Worm (Caenorhabditis elegans) whole organism, L3 larva: ENCODE data around the gene str-108.

Source experiments
- ceh-82 ChIP-seq: fragments of 150-350 bp; optimal IDR thresholded peaks from 2 replicates; lab custom pipeline; 2014; ENCODE audit warnings: missing biosample characterization, missing genetic modification characterization
- ceh-9 ChIP-seq: sonication (generic microtip); optimal IDR thresholded peaks from 2 replicates; lab custom pipeline; 2018; ENCODE audit warnings: missing biosample characterization, missing genetic modification characterization
- egl-27 ChIP-seq: sonication (generic microtip); optimal IDR thresholded peaks from 4 replicates; lab custom pipeline; 2017; ENCODE audit warnings: missing biosample characterization, missing genetic modification reagents, missing genetic modification characterization
- eor-1 ChIP-seq, 2 experiments: fragments of 150-350 bp; optimal IDR thresholded peaks; 2 replicates each; lab custom pipeline; 2014 to 2018; ENCODE audit warnings: missing biosample characterization in 2 of 2, missing genetic modification characterization in 2 of 2
- fos-1 ChIP-seq: fragments of 150-350 bp; optimal IDR thresholded peaks from 2 replicates; lab custom pipeline; 2014; ENCODE audit warnings: missing biosample characterization, missing genetic modification characterization
- mdl-1 ChIP-seq: fragments of 150-350 bp; optimal IDR thresholded peaks from 2 replicates; lab custom pipeline; 2014; ENCODE audit warnings: missing biosample characterization, missing genetic modification characterization
- nhr-11 ChIP-seq: fragments of 150-350 bp; optimal IDR thresholded peaks from 2 replicates; lab custom pipeline; 2014; ENCODE audit warnings: missing biosample characterization, missing genetic modification characterization
- nhr-12 ChIP-seq: fragments of 150-350 bp; optimal IDR thresholded peaks from 2 replicates; lab custom pipeline; 2014; ENCODE audit warnings: missing biosample characterization, missing genetic modification characterization
- nhr-23 ChIP-seq: fragments of 150-350 bp; optimal IDR thresholded peaks from 2 replicates; lab custom pipeline; 2014; ENCODE audit warnings: missing biosample characterization, missing genetic modification reagents, missing genetic modification characterization
- nhr-76 ChIP-seq: fragments of 150-350 bp; sonication (generic microtip); optimal IDR thresholded peaks from 5 replicates; lab custom pipeline; 2014; ENCODE audit warnings: missing biosample characterization, missing genetic modification characterization
- pqm-1 ChIP-seq: fragments of 150-350 bp; optimal IDR thresholded peaks from 2 replicates; lab custom pipeline; 2017; ENCODE audit warnings: missing biosample characterization, missing genetic modification characterization, inconsistent platforms
- snpc-4 ChIP-seq: fragments of 150-350 bp; optimal IDR thresholded peaks from 2 replicates; lab custom pipeline; 2014; ENCODE audit warnings: missing biosample characterization, missing genetic modification characterization
- zag-1 ChIP-seq: fragments of 150-350 bp; optimal IDR thresholded peaks from 2 replicates; lab custom pipeline; 2014; ENCODE audit warnings: missing biosample characterization, missing genetic modification characterization
- ztf-11 ChIP-seq: fragments of 150-350 bp; optimal IDR thresholded peaks from 2 replicates; lab custom pipeline; 2014; ENCODE audit warnings: missing biosample characterization, missing genetic modification characterization

DNA sequence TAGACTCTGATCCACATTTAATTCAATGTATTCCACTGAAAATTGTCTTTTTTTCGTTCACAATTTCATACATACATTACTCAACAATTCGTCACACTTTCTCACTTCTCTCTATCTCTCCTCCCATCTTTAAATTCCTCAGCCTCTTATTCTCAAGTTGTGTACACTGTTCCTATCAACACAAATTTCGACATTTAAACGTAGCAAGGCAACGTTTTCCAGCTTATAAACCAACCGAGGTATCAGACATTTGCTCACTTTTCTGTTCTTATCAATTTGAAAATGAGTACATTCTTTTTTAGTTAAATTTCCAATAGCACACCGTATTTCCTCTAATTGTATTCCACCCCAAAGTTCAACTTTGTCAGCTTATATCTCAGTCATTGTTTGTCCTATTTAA, 45.1 kb upstream of the str-108 start, which contains the start of gene skr-3:
- TF ChIP-seq nhr-23 (no peak), fos-1 (no peak), egl-27 (tag; lab: Kevin White, UChicago) (no peak), snpc-4 (no peak), nhr-11 (tag; lab: Kevin White, UChicago) (no peak), eor-1 (tag; optimal IDR thresholded peaks at IDR 0.05; lab: Kevin White, UChicago) (no peak), nhr-12 (tag; lab: Kevin White, UChicago) (no peak), ztf-11 (tag; lab: Kevin White, UChicago) (no peak), ceh-82 (tag; lab: Kevin White, UChicago) (no peak), ceh-9 (no peak), pqm-1 (tag; lab: Kevin White, UChicago) (no peak), mdl-1 (tag; lab: Kevin White, UChicago) (no peak), zag-1 (tag; lab: Kevin White, UChicago) (no peak), nhr-76 (tag; lab: Kevin White, UChicago) (no peak)
